Worm (Caenorhabditis elegans) whole organism, L4 larva: ENCODE data around the gene ZK1098.3.

ENCODE experiments used
- F26F4.8 ChIP-seq: fragments of 200-800 bp; sonication (Bioruptor generic); conservative IDR thresholded peaks from 2 replicates; pipeline ENCODE4 v1.3.6; 2022; ENCODE audit warnings: missing genetic modification characterization, missing compliant biosample characterization
- F37D6.2 ChIP-seq: sonication (generic microtip); optimal IDR thresholded peaks from 2 replicates; lab custom pipeline; 2016; ENCODE audit warnings: mild to moderate bottlenecking, missing genetic modification characterization, missing compliant biosample characterization
- F44E2.7 ChIP-seq: fragments of 200-800 bp; sonication (Bioruptor generic); IDR thresholded peaks from 2 replicates; pipeline ENCODE4 v2.1.2; 2022; ENCODE audit warnings: missing genetic modification characterization, missing compliant biosample characterization
- Y105C5A.15 ChIP-seq: fragments of 200-800 bp; sonication (Bioruptor generic); IDR thresholded peaks from 2 replicates; pipeline ENCODE4 v1.3.6; 2022; ENCODE audit warnings: missing genetic modification characterization, missing compliant biosample characterization
- Y75B8A.6 ChIP-seq: fragments of 200-800 bp; sonication (Bioruptor generic); IDR thresholded peaks from 2 replicates; pipeline ENCODE4 v1.3.6; 2022; ENCODE audit warnings: missing genetic modification reagents, missing genetic modification characterization, missing compliant biosample characterization
- ZK337.2 ChIP-seq: fragments of 200-800 bp; sonication (Bioruptor generic); IDR thresholded peaks from 2 replicates; pipeline ENCODE4 v1.3.6; 2022; ENCODE audit warnings: missing genetic modification reagents, missing genetic modification characterization, missing compliant biosample characterization
- aha-1 ChIP-seq: fragments of 150-350 bp; peaks from one replicate; lab custom pipeline; 2014; ENCODE audit warnings: missing biosample characterization, missing genetic modification characterization
- aly-2 ChIP-seq: sonication (generic microtip); optimal IDR thresholded peaks from 2 replicates; lab custom pipeline; 2018; ENCODE audit warnings: missing biosample characterization, missing genetic modification characterization
- ceh-20 ChIP-seq: fragments of 200-800 bp; sonication (Bioruptor generic); IDR thresholded peaks from 2 replicates; pipeline ENCODE4 v1.3.6; 2022; ENCODE audit warnings: missing genetic modification reagents, missing genetic modification characterization, missing compliant biosample characterization
- ceh-44 ChIP-seq: fragments of 200-800 bp; sonication (Bioruptor generic); IDR thresholded peaks from 2 replicates; pipeline ENCODE4 v1.3.6; 2022; ENCODE audit warnings: missing genetic modification reagents, missing genetic modification characterization, missing compliant biosample characterization
- ceh-82 ChIP-seq: sonication (generic microtip); optimal IDR thresholded peaks from 2 replicates; lab custom pipeline; 2017; ENCODE audit warnings: missing biosample characterization, missing genetic modification characterization
- ces-1 ChIP-seq: fragments of 150-350 bp; sonication (generic microtip); optimal IDR thresholded peaks from 4 replicates; lab custom pipeline; 2014; ENCODE audit warnings: missing biosample characterization, missing genetic modification reagents, missing genetic modification characterization
- cey-2 ChIP-seq: sonication (generic microtip); optimal IDR thresholded peaks from 3 replicates; lab custom pipeline; 2017; ENCODE audit warnings: missing genetic modification characterization, mild to moderate bottlenecking, missing compliant biosample characterization, antibody characterized with exemption, borderline replicate concordance; ENCODE audit not compliant: insufficient read depth
- ctbp-1 ChIP-seq: fragments of 200-800 bp; sonication (Bioruptor generic); IDR thresholded peaks from 2 replicates; pipeline ENCODE4 v1.3.6; 2022; ENCODE audit warnings: missing genetic modification reagents, missing genetic modification characterization, missing compliant biosample characterization
- daf-12 ChIP-seq: fragments of 150-350 bp; optimal IDR thresholded peaks from 2 replicates; lab custom pipeline; 2014; ENCODE audit warnings: missing biosample characterization, missing genetic modification reagents, missing genetic modification characterization
- dmd-6 ChIP-seq: fragments of 200-800 bp; sonication (Bioruptor generic); IDR thresholded peaks from 2 replicates; pipeline ENCODE4 v1.3.6; 2022; ENCODE audit warnings: missing genetic modification reagents, missing genetic modification characterization, missing compliant biosample characterization
- dmd-8 ChIP-seq: fragments of 200-800 bp; sonication (Bioruptor generic); IDR thresholded peaks from 2 replicates; pipeline ENCODE4 v1.3.6; 2022; ENCODE audit warnings: missing genetic modification characterization, missing compliant biosample characterization
- dmd-9 ChIP-seq: fragments of 200-800 bp; sonication (Bioruptor generic); IDR thresholded peaks from 2 replicates; pipeline ENCODE4 v1.3.6; 2022; ENCODE audit warnings: missing genetic modification reagents, missing genetic modification characterization, missing compliant biosample characterization
- egl-27 ChIP-seq: sonication (generic microtip); optimal IDR thresholded peaks from 3 replicates; lab custom pipeline; 2017; ENCODE audit warnings: missing biosample characterization, missing genetic modification reagents, missing genetic modification characterization
- fkh-10 ChIP-seq: fragments of 150-350 bp; optimal IDR thresholded peaks from 2 replicates; lab custom pipeline; 2014; ENCODE audit warnings: missing biosample characterization, missing genetic modification reagents, missing genetic modification characterization
- fos-1 ChIP-seq: fragments of 150-350 bp; optimal IDR thresholded peaks from 2 replicates; lab custom pipeline; 2014; ENCODE audit warnings: missing biosample characterization, missing genetic modification characterization
- gei-8 ChIP-seq: fragments of 200-800 bp; sonication (Bioruptor generic); optimal IDR thresholded peaks from 2 replicates; lab custom pipeline; 2018; ENCODE audit warnings: mild to moderate bottlenecking, missing genetic modification characterization, missing compliant biosample characterization
- hlh-11 ChIP-seq: fragments of 200-800 bp; sonication (Bioruptor generic); optimal IDR thresholded peaks from 2 replicates; lab custom pipeline; 2018; ENCODE audit warnings: mild to moderate bottlenecking, missing genetic modification characterization, missing compliant biosample characterization
- hmg-1.1 ChIP-seq: fragments of 200-800 bp; sonication (Bioruptor generic); IDR thresholded peaks from 2 replicates; pipeline ENCODE4 v1.3.6; 2022; ENCODE audit warnings: missing genetic modification reagents, missing genetic modification characterization, missing compliant biosample characterization
- lin-1 ChIP-seq: fragments of 200-800 bp; sonication (Bioruptor generic); IDR thresholded peaks from 2 replicates; pipeline ENCODE4 v1.3.6; 2022; ENCODE audit warnings: missing genetic modification reagents, missing genetic modification characterization, missing compliant biosample characterization
- lin-13 ChIP-seq: fragments of 150-350 bp; optimal IDR thresholded peaks from 2 replicates; lab custom pipeline; 2014; ENCODE audit warnings: missing biosample characterization, missing genetic modification reagents, missing genetic modification characterization
- madf-9 ChIP-seq: fragments of 200-800 bp; sonication (Bioruptor generic); conservative IDR thresholded peaks from 2 replicates; pipeline ENCODE4 v1.3.6; 2022; ENCODE audit warnings: missing genetic modification reagents, missing genetic modification characterization, missing compliant biosample characterization
- nhr-102 ChIP-seq: sonication (generic microtip); optimal IDR thresholded peaks from 2 replicates; lab custom pipeline; 2016; ENCODE audit warnings: mild to moderate bottlenecking, missing genetic modification characterization, moderate library complexity, missing compliant biosample characterization
- nhr-25 ChIP-seq: sonication (generic microtip); optimal IDR thresholded peaks from 2 replicates; lab custom pipeline; 2017; ENCODE audit warnings: missing genetic modification characterization, mild to moderate bottlenecking, missing compliant biosample characterization, antibody characterized with exemption, moderate library complexity, borderline replicate concordance; ENCODE audit not compliant: insufficient read depth
- nhr-41 ChIP-seq: fragments of 200-800 bp; sonication (Bioruptor generic); IDR thresholded peaks from 2 replicates; pipeline ENCODE4 v1.3.6; 2022; ENCODE audit warnings: missing genetic modification reagents, missing genetic modification characterization, missing compliant biosample characterization
- nhr-48 ChIP-seq: sonication (generic microtip); optimal IDR thresholded peaks from 2 replicates; lab custom pipeline; 2016; ENCODE audit warnings: mild to moderate bottlenecking, missing genetic modification characterization, missing compliant biosample characterization
- nhr-6 ChIP-seq: fragments of 150-350 bp; optimal IDR thresholded peaks from 2 replicates; lab custom pipeline; 2014; ENCODE audit warnings: missing biosample characterization, missing genetic modification characterization
- nhr-76 ChIP-seq: fragments of 150-350 bp; optimal IDR thresholded peaks from 2 replicates; lab custom pipeline; 2014; ENCODE audit warnings: missing biosample characterization, missing genetic modification characterization
- pha-4 ChIP-seq, 2 experiments: fragments of 150-350 bp in 1 of 2; fragments of 200-800 bp in 1 of 2; sonication (Bioruptor generic) in 1 of 2; IDR thresholded peaks in 1 of 2; optimal IDR thresholded peaks in 1 of 2; 2 replicates each; pipeline versions ENCODE4 v1.3.6 to Lab custom; 2014 to 2022; ENCODE audit warnings: missing genetic modification characterization in 2 of 2, missing genetic modification reagents in 2 of 2, missing biosample characterization in 1 of 2, missing compliant biosample characterization in 1 of 2
- php-3 ChIP-seq: fragments of 200-800 bp; sonication (Bioruptor generic); IDR thresholded peaks from 2 replicates; pipeline ENCODE4 v1.3.6; 2022; ENCODE audit warnings: missing genetic modification reagents, missing genetic modification characterization, missing compliant biosample characterization
- sdz-12 ChIP-seq: fragments of 200-800 bp; sonication (Bioruptor generic); optimal IDR thresholded peaks from 2 replicates; lab custom pipeline; 2018; ENCODE audit warnings: mild to moderate bottlenecking, missing genetic modification characterization, missing compliant biosample characterization
- skn-1 ChIP-seq: fragments of 150-350 bp; optimal IDR thresholded peaks from 2 replicates; lab custom pipeline; 2014; ENCODE audit warnings: missing biosample characterization, missing genetic modification characterization
- snpc-1.2 ChIP-seq: fragments of 200-800 bp; sonication (Bioruptor generic); IDR thresholded peaks from 2 replicates; pipeline ENCODE4 v1.3.6; 2022; ENCODE audit warnings: missing genetic modification reagents, missing genetic modification characterization, missing compliant biosample characterization
- unc-62 ChIP-seq, 3 experiments: fragments of 150-350 bp in 1 of 3; sonication (generic microtip); optimal IDR thresholded peaks in 2 of 3; peaks in 1 of 3; 1 replicate in 1 of 3; 2 replicates in 2 of 3; lab custom pipeline; 2014 to 2017; ENCODE audit warnings: missing biosample characterization in 3 of 3, missing genetic modification characterization in 3 of 3, missing genetic modification reagents in 3 of 3, missing genotype in 1 of 3
- vab-7 ChIP-seq: fragments of 200-800 bp; sonication (Bioruptor generic); IDR thresholded peaks from 2 replicates; pipeline ENCODE4 v1.3.6; 2022; ENCODE audit warnings: missing genetic modification reagents, missing genetic modification characterization, missing compliant biosample characterization
- zip-11 ChIP-seq: fragments of 200-800 bp; sonication (Bioruptor generic); IDR thresholded peaks from 2 replicates; pipeline ENCODE4 v1.3.6; 2022; ENCODE audit warnings: missing genetic modification characterization, missing compliant biosample characterization
- zip-2 ChIP-seq: fragments of 150-350 bp; optimal IDR thresholded peaks from 2 replicates; lab custom pipeline; 2014; ENCODE audit warnings: missing biosample characterization, missing genetic modification characterization

The ZK1098.3 gene

ce11 chrIII:9570869-9571268, 32.4 kb upstream of the ZK1098.3 start (continued):
- TF ChIP-seq hlh-11 (no peak), F26F4.8 (GFP tag; lab: Robert Waterston, UW) (no peak), ceh-20 (no peak), nhr-41 (no peak), dmd-8 (GFP tag; lab: Robert Waterston, UW) (no peak), cey-2 (tag; lab: Kevin White, UChicago) (no peak), ZK337.2 (no peak), fkh-10 (GFP tag; lab: Kevin White, UChicago) (no peak), dmd-9 (GFP tag; lab: Robert Waterston, UW) (no peak), ceh-82 (tag; lab: Kevin White, UChicago) (no peak), hmg-1.1 (no peak), Y75B8A.6 (no peak)

ce11 chrIII:9568451-9568850, 29.9 kb upstream of the ZK1098.3 start, which contains the start of gene C48B4.13:
TSS of gene C48B4.13 (plus strand) at chrIII:9568751.
- TF ChIP-seq dmd-9 (GFP tag; lab: Robert Waterston, UW): no peak
- no peak for TF ChIP-seq dmd-8 (GFP tag; lab: Robert Waterston, UW)
- no peak for TF ChIP-seq gei-8 (GFP tag; lab: Kevin White, UChicago)
- TF ChIP-seq snpc-1.2 (GFP tag; lab: Robert Waterston, UW): no peak
- TF ChIP-seq skn-1 (tag; lab: Kevin White, UChicago): no peak
- TF ChIP-seq aha-1 (tag; lab: Kevin White, UChicago): no peak
- no peak for TF ChIP-seq F37D6.2 (tag; lab: Kevin White, UChicago)
- no peak for TF ChIP-seq zip-2 (tag; lab: Kevin White, UChicago)
- TF ChIP-seq Y75B8A.6: no peak
- no peak for TF ChIP-seq egl-27 (tag; lab: Kevin White, UChicago)
- no peak for TF ChIP-seq nhr-41
- TF ChIP-seq nhr-25 (tag; lab: Kevin White, UChicago): no peak
- no peak for TF ChIP-seq F44E2.7
- no peak for TF ChIP-seq nhr-6 (tag; lab: Kevin White, UChicago)
- TF ChIP-seq aly-2 (tag; lab: Kevin White, UChicago): no peak
- TF ChIP-seq ceh-44 (GFP tag; lab: Robert Waterston, UW): no peak
- no peak for TF ChIP-seq fos-1 (tag; lab: Kevin White, UChicago)
- no peak for TF ChIP-seq ZK337.2
- TF ChIP-seq, all 104 proteins: peak for 0

- TF ChIP-seq nhr-25 (tag; lab: Kevin White, UChicago) (no peak), ctbp-1 (no peak), dmd-6 (GFP tag; lab: Robert Waterston, UW) (no peak), Y105C5A.15 (no peak), nhr-41 (no peak), nhr-102 (tag; lab: Kevin White, UChicago) (no peak), lin-13 (GFP tag; lab: Kevin White, UChicago) (no peak), pha-4 (GFP tag; IDR thresholded peaks at IDR 0.05; lab: Robert Waterston, UW) (no peak), pha-4 (tag; optimal IDR thresholded peaks at IDR 0.05; lab: Kevin White, UChicago) (no peak), lin-1 (GFP tag; lab: Robert Waterston, UW) (no peak)
Observed at ce11 chrIII:9565973-9566372, 27.5 kb upstream of the ZK1098.3 start, which contains the start of gene C48B4.11. TSS of gene C48B4.11 (minus strand) at chrIII:9566115.

DNA sequence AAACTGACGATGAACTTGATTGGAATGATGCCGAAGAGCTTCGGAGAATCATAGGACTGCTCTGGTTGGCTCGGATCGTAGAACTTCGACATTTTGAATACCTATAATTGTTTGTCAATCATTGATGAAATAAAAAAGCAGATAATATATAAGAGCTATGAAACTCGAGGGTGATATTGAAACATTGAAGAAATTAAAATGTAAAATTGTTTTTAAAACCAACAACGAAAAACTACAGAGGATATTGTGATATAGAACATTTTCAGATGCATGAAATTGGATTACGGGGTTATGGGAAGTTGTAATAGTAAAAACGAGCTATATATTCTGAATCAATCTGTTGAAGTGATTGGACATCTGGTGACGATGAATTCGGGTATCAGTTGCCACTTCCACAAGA, 25.9 kb upstream of the ZK1098.3 start, which contains the start of gene C48B4.10:
Gene C48B4.10, minus strand, starts transcription at position 101 of the 400 bp plus-strand sequence.
- no peak for TF ChIP-seq sdz-12
- no peak for TF ChIP-seq unc-62 (GFP tag; optimal IDR thresholded peaks at IDR 0.05 in 1 of 2; lab: Kevin White, UChicago)
- TF ChIP-seq unc-62 (tag; optimal IDR thresholded peaks at IDR 0.05; lab: Kevin White, UChicago): no peak
- no peak for TF ChIP-seq ces-1 (GFP tag; lab: Kevin White, UChicago)
- TF ChIP-seq madf-9 (GFP tag; lab: Robert Waterston, UW): no peak
- no peak for TF ChIP-seq nhr-76
- no peak for TF ChIP-seq vab-7 (GFP tag; lab: Robert Waterston, UW)
- no peak for TF ChIP-seq nhr-48 (tag; lab: Kevin White, UChicago)
- TF ChIP-seq nhr-6 (tag; lab: Kevin White, UChicago): no peak
- TF ChIP-seq zip-11 (GFP tag; lab: Robert Waterston, UW): no peak
- TF ChIP-seq nhr-102 (tag; lab: Kevin White, UChicago): no peak
- no peak for TF ChIP-seq php-3 (GFP tag; lab: Robert Waterston, UW)
- no peak for TF ChIP-seq daf-12 (tag; lab: Kevin White, UChicago)
